Worm (Caenorhabditis elegans) whole organism, mixed stage, embryonic: Measurements from ENCODE around the gene fipr-19.

Experiments
- ces-1 ChIP-seq: fragments of 150-350 bp; optimal IDR thresholded peaks from 2 replicates; lab custom pipeline; 2014; ENCODE audit warnings: missing biosample characterization, missing genetic modification reagents, missing genetic modification characterization
- elt-1 ChIP-seq: sonication (generic microtip); optimal IDR thresholded peaks from 2 replicates; lab custom pipeline; 2017; ENCODE audit warnings: missing genetic modification characterization, mild to moderate bottlenecking, missing compliant biosample characterization, antibody characterized with exemption, moderate library complexity, borderline replicate concordance; ENCODE audit not compliant: insufficient read depth
- elt-3 ChIP-seq: fragments of 150-350 bp; optimal IDR thresholded peaks from 2 replicates; lab custom pipeline; 2014; ENCODE audit warnings: missing biosample characterization, missing genetic modification characterization
- ham-2 ChIP-seq: fragments of 200-800 bp; sonication (Bioruptor generic); optimal IDR thresholded peaks from 2 replicates; lab custom pipeline; 2018; ENCODE audit warnings: mild to moderate bottlenecking, missing genetic modification characterization, missing compliant biosample characterization
- lin-32 ChIP-seq: fragments of 200-800 bp; sonication (Bioruptor generic); optimal IDR thresholded peaks from 2 replicates; lab custom pipeline; 2018; ENCODE audit warnings: mild to moderate bottlenecking, missing genetic modification characterization, missing compliant biosample characterization
- lsy-2 ChIP-seq: fragments of 150-350 bp; optimal IDR thresholded peaks from 2 replicates; lab custom pipeline; 2014; ENCODE audit warnings: missing biosample characterization, missing genetic modification characterization
- nhr-12 ChIP-seq: fragments of 150-350 bp; optimal IDR thresholded peaks from 2 replicates; lab custom pipeline; 2014; ENCODE audit warnings: missing biosample characterization, missing genetic modification characterization
- nhr-2 ChIP-seq: fragments of 150-350 bp; optimal IDR thresholded peaks from 2 replicates; lab custom pipeline; 2014; ENCODE audit warnings: missing biosample characterization, missing genetic modification characterization
- nhr-76 ChIP-seq: sonication (generic microtip); optimal IDR thresholded peaks from 2 replicates; lab custom pipeline; 2017; ENCODE audit warnings: missing biosample characterization, missing genetic modification characterization
- pha-4 ChIP-seq: fragments of 150-350 bp; optimal IDR thresholded peaks from 2 replicates; lab custom pipeline; 2018; ENCODE audit warnings: missing biosample characterization, missing genetic modification reagents, missing genetic modification characterization
- sptf-1 ChIP-seq: sonication (generic microtip); optimal IDR thresholded peaks from 2 replicates; lab custom pipeline; 2017; ENCODE audit warnings: mild to moderate bottlenecking, missing genetic modification characterization, moderate library complexity, missing compliant biosample characterization
- ztf-11 ChIP-seq: fragments of 150-350 bp; optimal IDR thresholded peaks from 2 replicates; lab custom pipeline; 2014; ENCODE audit warnings: missing biosample characterization, missing genetic modification characterization

ce11 chrIII:7489055-7489534 lies 30.3 kb upstream of the fipr-19 start, which contains the start of gene mup-4:
- no peak for TF ChIP-seq nhr-12 (tag; lab: Kevin White, UChicago)
- no peak for TF ChIP-seq ztf-11 (tag; lab: Kevin White, UChicago)
- no peak for TF ChIP-seq elt-1 (tag; lab: Kevin White, UChicago)
- no peak for TF ChIP-seq lin-32
- TF ChIP-seq sptf-1 = no peak
- TF ChIP-seq ces-1 = no peak
- TF ChIP-seq pha-4 = no peak
- TF ChIP-seq nhr-2 (tag; lab: Kevin White, UChicago) = no peak
- no peak for TF ChIP-seq elt-3 (tag; lab: Kevin White, UChicago)
- no peak for TF ChIP-seq nhr-76 (tag; lab: Kevin White, UChicago)
- no peak for TF ChIP-seq ham-2 (GFP tag; lab: Kevin White, UChicago)
- no peak for TF ChIP-seq lsy-2
